Fruit fly (Drosophila melanogaster) whole organism, pupa: ENCODE results near the gene CG13362.

Experiments used
- CG10348 ChIP-seq: fragments of 200-800 bp; sonication (Bioruptor generic); IDR thresholded peaks from 2 replicates; pipeline ENCODE4 v1.3.6; 2022; ENCODE audit warnings: missing biosample characterization, missing genetic modification characterization
- CG15710 ChIP-seq: fragments of 200-800 bp; sonication (Bioruptor generic); optimal IDR thresholded peaks from 2 replicates; lab custom pipeline; 2018; ENCODE audit warnings: missing biosample characterization, mild to moderate bottlenecking, missing genetic modification characterization, moderate library complexity
- CG32121 ChIP-seq: fragments of 200-800 bp; sonication (Bioruptor generic); IDR thresholded peaks from 2 replicates; pipeline ENCODE4 v1.3.6; 2022; ENCODE audit warnings: missing biosample characterization, missing genetic modification characterization
- CG34367 ChIP-seq: fragments of 200-800 bp; sonication (Bioruptor generic); optimal IDR thresholded peaks from 2 replicates; lab custom pipeline; 2018; ENCODE audit warnings: missing biosample characterization, mild to moderate bottlenecking, missing genetic modification characterization
- CG8301 ChIP-seq: fragments of 200-800 bp; sonication (Bioruptor generic); optimal IDR thresholded peaks from 2 replicates; lab custom pipeline; 2018; ENCODE audit warnings: missing biosample characterization, mild to moderate bottlenecking, missing genetic modification characterization
- D1 ChIP-seq: fragments of 200-800 bp; sonication (Bioruptor generic); optimal IDR thresholded peaks from 2 replicates; lab custom pipeline; 2018; ENCODE audit warnings: missing biosample characterization, mild to moderate bottlenecking, missing genetic modification characterization, moderate library complexity
- rn ChIP-seq: fragments of 200-800 bp; sonication (Bioruptor generic); IDR thresholded peaks from 2 replicates; pipeline ENCODE4 v1.3.6; 2022; ENCODE audit warnings: missing biosample characterization, missing genetic modification characterization

DNA sequence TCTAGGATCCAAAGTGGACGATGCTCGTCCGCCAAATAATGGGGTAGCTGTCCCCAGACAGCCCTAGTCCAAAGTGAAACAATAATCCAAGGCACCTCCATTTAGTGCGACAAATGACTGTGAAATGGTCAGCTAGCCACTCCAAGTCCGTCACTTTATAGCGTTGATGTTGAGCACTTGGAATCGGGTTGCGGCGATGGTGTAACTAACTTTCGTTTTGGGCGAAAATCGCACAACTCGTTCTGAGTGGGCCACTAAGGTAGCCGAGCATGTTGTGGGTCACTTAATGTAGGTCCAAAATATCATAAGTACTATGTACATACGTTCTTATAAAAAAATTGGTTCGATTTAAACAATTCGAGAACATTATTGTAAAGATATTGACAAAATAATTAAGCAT is 2.5 kb upstream of the CG13362 start, which contains the start of gene CG13361:
- TF ChIP-seq CG34367 (tag; lab: Kevin White, UChicago): no peak
- no peak for TF ChIP-seq CG15710 (tag; lab: Kevin White, UChicago)
- TF ChIP-seq D1 (tag; lab: Kevin White, UChicago): no peak
- TF ChIP-seq rn (GFP tag; lab: Robert Waterston, UW): no peak
- no peak for TF ChIP-seq CG10348
- no peak for TF ChIP-seq CG32121 (GFP tag; lab: Robert Waterston, UW)
- no peak for TF ChIP-seq CG8301 (tag; lab: Kevin White, UChicago)
